Fruit fly (Drosophila melanogaster) whole organism, embryonic: ENCODE results near the gene CG45073.

Source experiments
- Asciz ChIP-seq: fragments of 200-800 bp; sonication (Bioruptor generic); optimal IDR thresholded peaks from 2 replicates; lab custom pipeline; 2017; ENCODE audit warnings: missing biosample characterization, mild to moderate bottlenecking, missing genetic modification characterization, missing genetic modification reagents
- Bgb ChIP-seq: fragments of 200-800 bp; sonication (Bioruptor generic); IDR thresholded peaks from 2 replicates; pipeline ENCODE4 v1.3.6; 2022; ENCODE audit warnings: missing biosample characterization, missing genetic modification characterization; ENCODE audit not compliant: partially characterized antibody
- CG10565 ChIP-seq: fragments of 200-800 bp; sonication (Bioruptor generic); optimal IDR thresholded peaks from 3 replicates; lab custom pipeline; 2016; ENCODE audit warnings: missing biosample characterization, mild to moderate bottlenecking, missing genetic modification characterization
- CG11398 ChIP-seq: fragments of 200-800 bp; sonication (Bioruptor generic); optimal IDR thresholded peaks from 2 replicates; lab custom pipeline; 2016; ENCODE audit warnings: missing biosample characterization, missing genetic modification characterization
- CG13287 ChIP-seq: fragments of 200-800 bp; sonication (Bioruptor generic); IDR thresholded peaks from 2 replicates; pipeline ENCODE4 v1.3.6; 2022; ENCODE audit warnings: missing biosample characterization, missing genetic modification characterization; ENCODE audit not compliant: partially characterized antibody
- CG14965 ChIP-seq: fragments of 200-800 bp; sonication (Bioruptor generic); optimal IDR thresholded peaks from 2 replicates; lab custom pipeline; 2016; ENCODE audit warnings: missing biosample characterization, missing genetic modification characterization, borderline replicate concordance
- CG15601 ChIP-seq: fragments of 200-800 bp; sonication (Bioruptor generic); optimal IDR thresholded peaks from 3 replicates; lab custom pipeline; 2019; ENCODE audit warnings: missing biosample characterization, mild to moderate bottlenecking, missing genetic modification characterization, moderate library complexity
- CG16815 ChIP-seq: fragments of 200-800 bp; sonication (Bioruptor generic); optimal IDR thresholded peaks from 3 replicates; lab custom pipeline; 2017; ENCODE audit warnings: missing biosample characterization, mild to moderate bottlenecking, missing genetic modification characterization
- CG2202 ChIP-seq: fragments of 200-800 bp; sonication (Bioruptor generic); optimal IDR thresholded peaks from 2 replicates; lab custom pipeline; 2018; ENCODE audit warnings: missing biosample characterization, mild to moderate bottlenecking, missing genetic modification characterization
- CG4282 ChIP-seq: fragments of 200-800 bp; sonication (Bioruptor generic); optimal IDR thresholded peaks from 2 replicates; lab custom pipeline; 2016; ENCODE audit warnings: missing biosample characterization, missing genetic modification characterization
- CG5953 ChIP-seq: fragments of 200-800 bp; sonication (Bioruptor generic); IDR thresholded peaks from 2 replicates; pipeline ENCODE4 v1.3.6; 2022; ENCODE audit warnings: missing biosample characterization, missing genetic modification characterization
- CG6654 ChIP-seq: fragments of 200-800 bp; sonication (Bioruptor generic); optimal IDR thresholded peaks from 2 replicates; lab custom pipeline; 2017; ENCODE audit warnings: missing biosample characterization, mild to moderate bottlenecking, missing genetic modification characterization
- CG6854 ChIP-seq: fragments of 200-800 bp; sonication (Bioruptor generic); optimal IDR thresholded peaks from 3 replicates; lab custom pipeline; 2017; ENCODE audit warnings: missing biosample characterization, mild to moderate bottlenecking, missing genetic modification characterization
- CG7963 ChIP-seq: fragments of 200-800 bp; sonication (Bioruptor generic); IDR thresholded peaks from 3 replicates; pipeline ENCODE4 v1.3.6; 2022; ENCODE audit warnings: missing biosample characterization, missing genetic modification characterization; ENCODE audit not compliant: partially characterized antibody
- CHES-1-like ChIP-seq: fragments of 200-800 bp; sonication (Bioruptor generic); optimal IDR thresholded peaks from 2 replicates; lab custom pipeline; 2016; ENCODE audit warnings: missing biosample characterization, missing genetic modification characterization
- CoRest ChIP-seq: fragments of 200-800 bp; sonication (Bioruptor generic); optimal IDR thresholded peaks from 3 replicates; lab custom pipeline; 2018; ENCODE audit warnings: missing biosample characterization, mild to moderate bottlenecking, missing genetic modification characterization, moderate library complexity
- CrebB ChIP-seq: fragments of 200-800 bp; sonication (Bioruptor generic); optimal IDR thresholded peaks from 3 replicates; lab custom pipeline; 2018; ENCODE audit warnings: missing biosample characterization, mild to moderate bottlenecking, missing genetic modification characterization
- Ets65A ChIP-seq: fragments of 200-800 bp; sonication (Bioruptor generic); peaks from one replicate; lab custom pipeline; 2016; ENCODE audit warnings: missing biosample characterization, missing genetic modification characterization
- Hand ChIP-seq: fragments of 200-800 bp; sonication (Bioruptor generic); optimal IDR thresholded peaks from 2 replicates; lab custom pipeline; 2017; ENCODE audit warnings: mild to moderate bottlenecking, missing biosample characterization, missing genetic modification reagents, missing genetic modification characterization
- Hsf ChIP-seq: fragments of 200-800 bp; sonication (Bioruptor generic); optimal IDR thresholded peaks from 3 replicates; lab custom pipeline; 2016; ENCODE audit warnings: missing biosample characterization, missing genetic modification characterization
- MESR4 ChIP-seq: fragments of 200-800 bp; sonication (Bioruptor generic); optimal IDR thresholded peaks from 2 replicates; lab custom pipeline; 2018; ENCODE audit warnings: missing biosample characterization, mild to moderate bottlenecking, missing genetic modification characterization, moderate library complexity
- Max ChIP-seq: fragments of 200-800 bp; sonication (Bioruptor generic); optimal IDR thresholded peaks from 2 replicates; lab custom pipeline; 2016; ENCODE audit warnings: missing biosample characterization, mild to moderate bottlenecking, missing genetic modification characterization
- Med ChIP-seq: fragments of 200-800 bp; sonication (Bioruptor generic); peaks from one replicate; lab custom pipeline; 2016; ENCODE audit warnings: missing biosample characterization, missing genetic modification characterization, mild to moderate bottlenecking, inconsistent platforms, moderate library complexity
- Mes4 ChIP-seq: fragments of 200-800 bp; sonication (Bioruptor generic); optimal IDR thresholded peaks from 2 replicates; lab custom pipeline; 2016; ENCODE audit warnings: missing biosample characterization, missing genetic modification characterization
- Mrtf ChIP-seq: fragments of 200-800 bp; sonication (Bioruptor generic); IDR thresholded peaks from 3 replicates; pipeline ENCODE4 v1.3.6; 2022; ENCODE audit warnings: missing biosample characterization, missing genetic modification characterization
- Rx ChIP-seq: fragments of 200-800 bp; sonication (Bioruptor generic); IDR thresholded peaks from 2 replicates; pipeline ENCODE4 v1.3.6; 2022; ENCODE audit warnings: missing biosample characterization, missing genetic modification characterization
- Sin3A ChIP-seq: fragments of >200 bp; optimal IDR thresholded peaks from 2 replicates; lab custom pipeline; 2018
- Sry-β ChIP-seq: fragments of 200-800 bp; sonication (Bioruptor generic); optimal IDR thresholded peaks from 2 replicates; lab custom pipeline; 2018; ENCODE audit warnings: missing biosample characterization, mild to moderate bottlenecking, missing genetic modification characterization, moderate library complexity
- Trl ChIP-seq, 3 experiments: fragments of >200 bp in 2 of 3; fragments of 200-800 bp in 1 of 3; sonication (Bioruptor generic) in 1 of 3; optimal IDR thresholded peaks; 2 replicates in 1 of 3; 3 replicates in 2 of 3; lab custom pipeline; 2016 to 2017; ENCODE audit warnings: missing biosample characterization in 1 of 3, missing genetic modification characterization in 1 of 3
- abd-A ChIP-seq: fragments of 200-800 bp; sonication (Bioruptor generic); optimal IDR thresholded peaks from 3 replicates; lab custom pipeline; 2019; ENCODE audit warnings: missing biosample characterization, mild to moderate bottlenecking, missing genetic modification characterization, moderate library complexity
- chm ChIP-seq: fragments of 200-800 bp; sonication (Bioruptor generic); IDR thresholded peaks from 2 replicates; pipeline ENCODE4 v1.3.6; 2022; ENCODE audit warnings: missing biosample characterization, missing genetic modification characterization
- ci ChIP-seq: fragments of 200-800 bp; sonication (Bioruptor generic); IDR thresholded peaks from 3 replicates; pipeline ENCODE4 v1.3.6; 2022; ENCODE audit warnings: missing biosample characterization, missing genetic modification characterization
- dan ChIP-seq: fragments of 200-800 bp; sonication (Bioruptor generic); IDR thresholded peaks from 2 replicates; pipeline ENCODE4 v1.3.6; 2022; ENCODE audit warnings: missing biosample characterization, missing genetic modification characterization
- emc ChIP-seq: fragments of 200-800 bp; sonication (Bioruptor generic); optimal IDR thresholded peaks from 2 replicates; lab custom pipeline; 2016; ENCODE audit warnings: missing biosample characterization, missing genetic modification characterization
- en ChIP-seq: fragments of 200-800 bp; sonication (Bioruptor generic); optimal IDR thresholded peaks from 2 replicates; lab custom pipeline; 2016; ENCODE audit warnings: missing biosample characterization, missing genetic modification characterization
- gfzf ChIP-seq: fragments of 200-800 bp; sonication (Bioruptor generic); optimal IDR thresholded peaks from 2 replicates; lab custom pipeline; 2016; ENCODE audit warnings: missing biosample characterization, mild to moderate bottlenecking, missing genetic modification characterization, moderate library complexity
- grn ChIP-seq: fragments of 200-800 bp; sonication (Bioruptor generic); optimal IDR thresholded peaks from 3 replicates; lab custom pipeline; 2017; ENCODE audit warnings: missing biosample characterization, missing genetic modification characterization
- jigr1 ChIP-seq: fragments of 200-800 bp; sonication (Bioruptor generic); IDR thresholded peaks from 3 replicates; pipeline ENCODE4 v1.3.6; 2022; ENCODE audit warnings: missing biosample characterization, missing genetic modification characterization
- maf-S ChIP-seq: fragments of 200-800 bp; sonication (Bioruptor generic); optimal IDR thresholded peaks from 2 replicates; lab custom pipeline; 2016; ENCODE audit warnings: missing biosample characterization, missing genetic modification characterization
- onecut ChIP-seq: fragments of 200-800 bp; sonication (Bioruptor generic); IDR thresholded peaks from 2 replicates; pipeline ENCODE4 v1.3.6; 2022; ENCODE audit warnings: missing biosample characterization, missing genetic modification characterization
- pan ChIP-seq, 4 experiments: fragments of >200 bp in 3 of 4; fragments of 200-800 bp in 1 of 4; sonication (Bioruptor generic) in 1 of 4; optimal IDR thresholded peaks in 3 of 4; IDR thresholded peaks in 1 of 4; 2 replicates each; pipeline versions ENCODE4 v1.3.6 to Lab custom; 2017 to 2022; ENCODE audit warnings: missing biosample characterization in 2 of 4, missing genetic modification characterization in 2 of 4, mixed read lengths in 1 of 4
- pnt ChIP-seq: fragments of 200-800 bp; sonication (Bioruptor generic); optimal IDR thresholded peaks from 3 replicates; lab custom pipeline; 2016; ENCODE audit warnings: missing biosample characterization, missing genetic modification characterization
- prd ChIP-seq, 3 experiments: fragments of >200 bp in 2 of 3; fragments of 200-800 bp in 1 of 3; sonication (Bioruptor generic) in 1 of 3; optimal IDR thresholded peaks in 2 of 3; IDR thresholded peaks in 1 of 3; 2 replicates in 2 of 3; 3 replicates in 1 of 3; pipeline versions ENCODE4 v1.3.6 to Lab custom; 2017 to 2022; ENCODE audit warnings: missing biosample characterization in 1 of 3, missing genetic modification characterization in 1 of 3
- sc ChIP-seq, 3 experiments: fragments of >200 bp in 2 of 3; fragments of 200-800 bp in 1 of 3; sonication (Bioruptor generic) in 1 of 3; optimal IDR thresholded peaks; 2 replicates in 2 of 3; 3 replicates in 1 of 3; lab custom pipeline; 2017; ENCODE audit warnings: mild to moderate bottlenecking in 1 of 3, missing biosample characterization in 1 of 3, missing genetic modification characterization in 1 of 3, missing genetic modification reagents in 1 of 3
- schlank ChIP-seq: fragments of 200-800 bp; sonication (Bioruptor generic); optimal IDR thresholded peaks from 2 replicates; lab custom pipeline; 2018; ENCODE audit warnings: missing biosample characterization, mild to moderate bottlenecking, missing genetic modification characterization
- sens-2 ChIP-seq: fragments of 200-800 bp; sonication (Bioruptor generic); IDR thresholded peaks from 2 replicates; pipeline ENCODE4 v1.3.6; 2022; ENCODE audit warnings: missing biosample characterization, missing genetic modification characterization
- vnd ChIP-seq: fragments of 200-800 bp; sonication (Bioruptor generic); IDR thresholded peaks from 3 replicates; pipeline ENCODE4 v1.3.6; 2022; ENCODE audit warnings: missing biosample characterization, missing genetic modification characterization; ENCODE audit not compliant: partially characterized antibody
- z ChIP-seq: fragments of 200-800 bp; sonication (Bioruptor generic); IDR thresholded peaks from 3 replicates; pipeline ENCODE4 v1.3.6; 2022; ENCODE audit warnings: missing biosample characterization, missing genetic modification characterization
- zen2 ChIP-seq: fragments of 200-800 bp; sonication (Bioruptor generic); IDR thresholded peaks from 3 replicates; pipeline ENCODE4 v1.3.6; 2022; ENCODE audit warnings: missing biosample characterization, missing genetic modification characterization; ENCODE audit not compliant: partially characterized antibody

CG45073 gene

dm6 chr3R:30114286-30114803 lies 10.2 kb downstream of the CG45073 start (continued):
- TF ChIP-seq chm (no peak), Asciz (GFP tag; lab: Kevin White, UChicago) (no peak), jigr1 (GFP tag; lab: Robert Waterston, UW) (no peak), Hsf (GFP tag; lab: Kevin White, UChicago) (no peak), CG14965 (GFP tag; lab: Kevin White, UChicago) (no peak), Trl (optimal IDR thresholded peaks at IDR 0.05; lab: Kevin White, UChicago) (peak; percentile 31 to 57), Trl (GFP tag; optimal IDR thresholded peaks at IDR 0.05; lab: Kevin White, UChicago) (no peak), MESR4 (no peak), CG6654 (GFP tag; lab: Kevin White, UChicago) (no peak), sens-2 (GFP tag; lab: Robert Waterston, UW) (no peak), CG5953 (GFP tag; lab: Robert Waterston, UW) (no peak), gfzf (GFP tag; lab: Kevin White, UChicago) (no peak), onecut (GFP tag; lab: Robert Waterston, UW) (peak; percentile 89), z (GFP tag; lab: Robert Waterston, UW) (0 out of 3 replicates have a peak, but pooled peaks have one; percentile 30), Sry-β (no peak), en (GFP tag; lab: Kevin White, UChicago) (no peak), Rx (GFP tag; lab: Robert Waterston, UW) (no peak), pnt (GFP tag; lab: Kevin White, UChicago) (no peak), Max (GFP tag; lab: Kevin White, UChicago) (no peak), abd-A (tag; lab: Kevin White, UChicago) (peak; percentile 59), CG15601 (no peak), CG2202 (no peak), maf-S (GFP tag; lab: Kevin White, UChicago) (no peak), CG6854 (GFP tag; lab: Kevin White, UChicago) (no peak), CG11398 (GFP tag; lab: Kevin White, UChicago) (no peak), emc (GFP tag; lab: Kevin White, UChicago) (no peak), Bgb (GFP tag; lab: Robert Waterston, UW) (no peak), Ets65A (GFP tag; lab: Kevin White, UChicago) (peak; percentile 81), prd (optimal IDR thresholded peaks at IDR 0.05; lab: Kevin White, UChicago) (no peak), prd (GFP tag; IDR thresholded peaks at IDR 0.05; lab: Robert Waterston, UW) (no peak), sc (optimal IDR thresholded peaks at IDR 0.05; lab: Kevin White, UChicago) (no peak), sc (GFP tag; optimal IDR thresholded peaks at IDR 0.05; lab: Kevin White, UChicago) (no peak), CG4282 (GFP tag; lab: Kevin White, UChicago) (no peak), CG10565 (GFP tag; lab: Kevin White, UChicago) (no peak), vnd (GFP tag; lab: Robert Waterston, UW) (no peak), CrebB (no peak), Mes4 (no peak), pan (optimal IDR thresholded peaks at IDR 0.05; lab: Kevin White, UChicago) (no peak), pan (GFP tag; optimal IDR thresholded peaks at IDR 0.05 in 1 of 2, IDR thresholded peaks at IDR 0.05 in 1 of 2) (no peak), CG16815 (no peak), Mrtf (GFP tag; lab: Robert Waterston, UW) (no peak), dan (GFP tag; lab: Robert Waterston, UW) (no peak), Sin3A (lab: Kevin White, UChicago) (no peak), CoRest (tag; lab: Kevin White, UChicago) (no peak), Hand (peak; percentile 10), ci (GFP tag; lab: Robert Waterston, UW) (no peak), CHES-1-like (no peak), schlank (no peak), grn (GFP tag; lab: Kevin White, UChicago) (no peak), zen2 (GFP tag; lab: Robert Waterston, UW) (peak; percentile 13; the same call in 1 of the 3 replicates), CG7963 (GFP tag; lab: Robert Waterston, UW) (no peak), Med (GFP tag; lab: Kevin White, UChicago) (peak; percentile 38), CG13287 (GFP tag; lab: Robert Waterston, UW) (peak; percentile 15; the same call in 1 of the 2 replicates)
